Fruit fly (Drosophila melanogaster): ENCODE results near the gene Spp.

Spp gene

dm6 chr2L:574226-574625 lies 29.8 kb upstream of the Spp start, which contains the start of the genes Ipk2 and cold (continued):
- TF ChIP-seq CG12299 (tag; optimal IDR thresholded peaks at IDR 0.05): peak; percentile 78
- peak; percentile 74 for TF ChIP-seq Atf-2 (GFP tag; optimal IDR thresholded peaks at IDR 0.05)
- peak; percentile 90 for TF ChIP-seq nmo (GFP tag; optimal IDR thresholded peaks at IDR 0.05)
- TF ChIP-seq CG12104 (GFP tag; optimal IDR thresholded peaks at IDR 0.05): peak; percentile 64
- peak; percentile 31 for TF ChIP-seq CG8944 (GFP tag; optimal IDR thresholded peaks at IDR 0.05)
- peak; percentile 79 for TF ChIP-seq jumu (GFP tag; optimal IDR thresholded peaks at IDR 0.05)
- TF ChIP-seq CG3163 (GFP tag; optimal IDR thresholded peaks at IDR 0.05): peak; percentile 55
- TF ChIP-seq lmd (GFP tag; IDR thresholded peaks at IDR 0.05): peak; percentile 86
- TF ChIP-seq Hr39 (optimal IDR thresholded peaks at IDR 0.05): no peak
- TF ChIP-seq CG9215 (GFP tag; IDR thresholded peaks at IDR 0.05): peak; percentile 80
- TF ChIP-seq CG8478 (optimal IDR thresholded peaks at IDR 0.05): no peak
- peak; percentile 87 for TF ChIP-seq Dbx (GFP tag; IDR thresholded peaks at IDR 0.05)
- TF ChIP-seq CG17802 (tag; optimal IDR thresholded peaks at IDR 0.05): peak; percentile 53
- TF ChIP-seq insv (GFP tag; optimal IDR thresholded peaks at IDR 0.05): peak in 1 of 2 experiments; percentile 40
- TF ChIP-seq CG34224 (GFP tag; IDR thresholded peaks at IDR 0.05; ENCODE audit: partially characterized antibody): 0 out of 3 replicates have a peak, but pooled peaks have one; percentile 22
- TF ChIP-seq CG31365 (tag; optimal IDR thresholded peaks at IDR 0.05): peak; percentile 12
- peak; percentile 89 for TF ChIP-seq Max (GFP tag; optimal IDR thresholded peaks at IDR 0.05)
- TF ChIP-seq CG9609 (GFP tag; optimal IDR thresholded peaks at IDR 0.05): peak; percentile 69
- peak; percentile 97 for TF ChIP-seq scrt (GFP tag; optimal IDR thresholded peaks at IDR 0.05)
- TF ChIP-seq Elba2 (GFP tag; optimal IDR thresholded peaks at IDR 0.05): peak; percentile 35
- TF ChIP-seq CG11456 (GFP tag; IDR thresholded peaks at IDR 0.05): peak; percentile 80; the same call in 2 of the 3 replicates
- peak; percentile 25 for TF ChIP-seq CG31388 (GFP tag; optimal IDR thresholded peaks at IDR 0.05)
- peak; percentile 81 for TF ChIP-seq pum (GFP tag; optimal IDR thresholded peaks at IDR 0.05)
- TF ChIP-seq gsb (GFP tag; IDR thresholded peaks at IDR 0.05): 0 out of 2 replicates have a peak, but pooled peaks have one; percentile 5
- TF ChIP-seq CG6272 (GFP tag; IDR thresholded peaks at IDR 0.05): peak; percentile 81
- peak; percentile 28 for TF ChIP-seq CG8089 (GFP tag; optimal IDR thresholded peaks at IDR 0.05)
- peak; percentile 84 for TF ChIP-seq Dip3 (GFP tag; optimal IDR thresholded peaks at IDR 0.05)
- no peak for TF ChIP-seq CG7963 (GFP tag; IDR thresholded peaks at IDR 0.05; ENCODE audit: partially characterized antibody)
- TF ChIP-seq CG11093 (GFP tag; IDR thresholded peaks at IDR 0.05): peak; percentile 48; the same call in 1 of the 3 replicates
- no peak for TF ChIP-seq bowl (GFP tag; IDR thresholded peaks at IDR 0.05)
- no peak for TF ChIP-seq Ravus (GFP tag; IDR thresholded peaks at IDR 0.05)
- 0 out of 2 replicates have a peak, but pooled peaks have one; percentile 30 for TF ChIP-seq Poxn (GFP tag; IDR thresholded peaks at IDR 0.05)
- TF ChIP-seq CG15011 (GFP tag; optimal IDR thresholded peaks at IDR 0.05): no peak
- no peak for TF ChIP-seq h (optimal IDR thresholded peaks at IDR 0.05)
- TF ChIP-seq CG4282 (GFP tag; optimal IDR thresholded peaks at IDR 0.05): peak; percentile 51
- no peak for TF ChIP-seq D (optimal IDR thresholded peaks at IDR 0.05)
- TF ChIP-seq D (GFP tag; optimal IDR thresholded peaks at IDR 0.05): peak; percentile 50
- TF ChIP-seq jing (GFP tag; optimal IDR thresholded peaks at IDR 0.05): peak; percentile 38
- TF ChIP-seq ATbp (GFP tag; optimal IDR thresholded peaks at IDR 0.05): peak; percentile 56
- no peak for TF ChIP-seq CG12769 (tag; optimal IDR thresholded peaks at IDR 0.05)
- TF ChIP-seq kay (GFP tag; optimal IDR thresholded peaks at IDR 0.05): peak; percentile 74
- peak; percentile 92 for TF ChIP-seq CG11504 (tag; optimal IDR thresholded peaks at IDR 0.05)
- TF ChIP-seq B-H1 (GFP tag; IDR thresholded peaks at IDR 0.05): peak; percentile 56
- peak; percentile 66 for TF ChIP-seq CG7372 (GFP tag; IDR thresholded peaks at IDR 0.05)
- TF ChIP-seq sna (GFP tag; IDR thresholded peaks at IDR 0.05; ENCODE audit: partially characterized antibody): no peak
- peak; percentile 70 for TF ChIP-seq Gug (GFP tag; IDR thresholded peaks at IDR 0.05)
- peak; percentile 86 for TF ChIP-seq CG12155 (GFP tag; optimal IDR thresholded peaks at IDR 0.05)
- peak; percentile 27 for TF ChIP-seq CG5180 (GFP tag; optimal IDR thresholded peaks at IDR 0.05)
- TF ChIP-seq CG17361 (GFP tag; IDR thresholded peaks at IDR 0.05): peak; percentile 87
- TF ChIP-seq pnt (GFP tag; optimal IDR thresholded peaks at IDR 0.05): peak; percentile 69
- TF ChIP-seq crc (GFP tag; optimal IDR thresholded peaks at IDR 0.05): no peak
- TF ChIP-seq lola (GFP tag; optimal IDR thresholded peaks at IDR 0.05): peak in 1 of 3 experiments; percentile 77

Data from whole organism, embryonic.